Fruit fly (Drosophila melanogaster): Measurements from ENCODE around the gene ort.

ort gene

dm6 chr3R:19644094-19644900 is 15.3 kb upstream of the ort start, which contains the start of gene Vha13 (continued):
- TF ChIP-seq ERR (GFP tag; optimal IDR thresholded peaks at IDR 0.05) (no peak), CG16813 (GFP tag; IDR thresholded peaks at IDR 0.05; ENCODE audit: partially characterized antibody) (peak; percentile 63), tap (tag; optimal IDR thresholded peaks at IDR 0.05) (peak; percentile 4), Sry-δ (GFP tag; optimal IDR thresholded peaks at IDR 0.05) (peak; percentile 88), CG2129 (GFP tag; IDR thresholded peaks at IDR 0.05; ENCODE audit: partially characterized antibody) (0 out of 2 replicates have a peak, but pooled peaks have one; percentile 11), Kr (GFP tag; optimal IDR thresholded peaks at IDR 0.05) (no peak), kay (GFP tag; optimal IDR thresholded peaks at IDR 0.05) (no peak), pum (GFP tag; optimal IDR thresholded peaks at IDR 0.05) (peak; percentile 18), CG15269 (tag; optimal IDR thresholded peaks at IDR 0.05) (no peak), hkb (optimal IDR thresholded peaks at IDR 0.05) (no peak), hkb (GFP tag; IDR thresholded peaks at IDR 0.05) (no peak; the same call in 1 of the 2 replicates), sr (GFP tag; IDR thresholded peaks at IDR 0.05) (no peak), emc (GFP tag; optimal IDR thresholded peaks at IDR 0.05) (no peak), CG17328 (GFP tag; IDR thresholded peaks at IDR 0.05) (peak; percentile 26; the same call in 1 of the 2 replicates), CG12744 (GFP tag; optimal IDR thresholded peaks at IDR 0.05) (no peak), sd (tag; optimal IDR thresholded peaks at IDR 0.05) (peak; percentile 47), gcm2 (GFP tag; optimal IDR thresholded peaks at IDR 0.05) (no peak), CG9817 (tag; optimal IDR thresholded peaks at IDR 0.05) (peak; percentile 53), abd-A (tag; optimal IDR thresholded peaks at IDR 0.05) (peak; percentile 69), maf-S (GFP tag; optimal IDR thresholded peaks at IDR 0.05) (peak; percentile 48), Atf6 (GFP tag; IDR thresholded peaks at IDR 0.05) (no peak; the same call in 1 of the 2 replicates), CG5180 (GFP tag; optimal IDR thresholded peaks at IDR 0.05) (no peak), Aef1 (GFP tag; IDR thresholded peaks at IDR 0.05) (peak; percentile 68), Oli (tag; optimal IDR thresholded peaks at IDR 0.05) (no peak), gsb (GFP tag; IDR thresholded peaks at IDR 0.05) (no peak; the same call in 1 of the 2 replicates), CG3838 (GFP tag; optimal IDR thresholded peaks at IDR 0.05) (no peak), Dek (tag; optimal IDR thresholded peaks at IDR 0.05) (peak; percentile 42), CG17568 (GFP tag; optimal IDR thresholded peaks at IDR 0.05) (no peak), CoRest (tag; optimal IDR thresholded peaks at IDR 0.05) (peak; percentile 35), Taf1 (GFP tag; IDR thresholded peaks at IDR 0.05) (peak; percentile 58; the same call in 1 of the 2 replicates), MESR4 (GFP tag; optimal IDR thresholded peaks at IDR 0.05) (peak; percentile 99), CG7556 (GFP tag; optimal IDR thresholded peaks at IDR 0.05) (peak; percentile 34), scrt (GFP tag; optimal IDR thresholded peaks at IDR 0.05) (peak; percentile 42), B-H2 (GFP tag; optimal IDR thresholded peaks at IDR 0.05) (peak; percentile 59), nom (GFP tag; optimal IDR thresholded peaks at IDR 0.05) (peak; percentile 80), CG31441 (GFP tag; IDR thresholded peaks at IDR 0.05) (peak; percentile 31), slbo (GFP tag; IDR thresholded peaks at IDR 0.05) (peak; percentile 89), Trl (optimal IDR thresholded peaks at IDR 0.05) (no peak), Trl (GFP tag; optimal IDR thresholded peaks at IDR 0.05) (peak; percentile 43), CG17829 (tag; optimal IDR thresholded peaks at IDR 0.05) (no peak), HmgD (GFP tag; optimal IDR thresholded peaks at IDR 0.05) (peak; percentile 79), Max (GFP tag; optimal IDR thresholded peaks at IDR 0.05) (no peak), CG5245 (GFP tag; optimal IDR thresholded peaks at IDR 0.05) (peak; percentile 14), CHES-1-like (GFP tag; optimal IDR thresholded peaks at IDR 0.05) (peak; percentile 39), shn (GFP tag; optimal IDR thresholded peaks at IDR 0.05) (peak; percentile 49), CG10209 (GFP tag; optimal IDR thresholded peaks at IDR 0.05) (peak; percentile 0), ac (GFP tag; optimal IDR thresholded peaks at IDR 0.05) (no peak), al (GFP tag; IDR thresholded peaks at IDR 0.05) (0 out of 2 replicates have a peak, but pooled peaks have one; percentile 23), CG13287 (GFP tag; IDR thresholded peaks at IDR 0.05; ENCODE audit: partially characterized antibody) (peak; percentile 18)
